Worm (Caenorhabditis elegans) whole organism, midembryonic: Measurements from ENCODE around the gene skr-21.

Experiments
- tab-1 ChIP-seq: fragments of 200-800 bp; sonication (Bioruptor generic); IDR thresholded peaks from 2 replicates; pipeline ENCODE4 v1.3.6; 2022; ENCODE audit warnings: missing genetic modification characterization, missing compliant biosample characterization
- ztf-23 ChIP-seq: fragments of 200-800 bp; sonication (Bioruptor generic); IDR thresholded peaks from 2 replicates; pipeline ENCODE4 v1.3.6; 2022; ENCODE audit warnings: missing genetic modification reagents, missing genetic modification characterization, missing compliant biosample characterization

DNA sequence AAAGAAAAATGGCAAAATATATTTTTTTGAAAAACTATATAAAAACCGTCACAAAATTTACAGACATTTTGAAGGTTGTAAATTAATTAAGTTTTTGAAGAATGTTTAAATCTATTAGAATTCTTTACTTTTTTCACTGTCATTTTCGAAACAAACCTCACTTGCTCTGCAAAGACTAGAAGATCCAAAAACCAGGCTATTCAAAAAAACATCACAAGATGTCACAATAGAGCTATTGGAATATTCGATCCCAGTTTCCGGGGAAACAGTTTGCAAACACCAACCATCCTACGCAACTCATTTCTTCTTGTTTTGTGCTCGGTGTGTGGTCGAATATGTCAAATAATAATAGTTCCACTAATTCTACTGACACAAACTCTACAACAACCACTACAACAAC is 9.7 kb downstream of the skr-21 start, which contains the start of gene R12H7.4:
- TF ChIP-seq tab-1 (GFP tag; lab: Robert Waterston, UW) = no peak
- TF ChIP-seq ztf-23 (GFP tag; lab: Robert Waterston, UW) = no peak
